Worm (Caenorhabditis elegans) whole organism, L2 larva: Measurements from ENCODE around the gene ttbk-7.

Source experiments
- aly-2 ChIP-seq: fragments of 150-350 bp; optimal IDR thresholded peaks from 2 replicates; lab custom pipeline; 2014; ENCODE audit warnings: missing biosample characterization, missing genetic modification characterization
- ama-1 ChIP-seq: fragments of 150-350 bp; optimal IDR thresholded peaks from 2 replicates; lab custom pipeline; 2018; ENCODE audit warnings: inconsistent platforms
- ceh-16 ChIP-seq: fragments of 150-350 bp; optimal IDR thresholded peaks from 2 replicates; lab custom pipeline; 2014; ENCODE audit warnings: missing biosample characterization, missing genetic modification characterization
- ceh-82 ChIP-seq: fragments of 150-350 bp; optimal IDR thresholded peaks from 2 replicates; lab custom pipeline; 2014; ENCODE audit warnings: missing biosample characterization, missing genetic modification characterization
- lsy-2 ChIP-seq, 2 experiments: fragments of 150-350 bp in 1 of 2; sonication (generic microtip) in 1 of 2; optimal IDR thresholded peaks; 2 replicates each; lab custom pipeline; 2014 to 2017; ENCODE audit warnings: missing biosample characterization in 2 of 2, missing genetic modification characterization in 2 of 2
- nhr-237 ChIP-seq: fragments of 150-350 bp; optimal IDR thresholded peaks from 2 replicates; lab custom pipeline; 2014; ENCODE audit warnings: missing biosample characterization, missing genetic modification characterization
- unc-39 ChIP-seq: fragments of 150-350 bp; optimal IDR thresholded peaks from 2 replicates; lab custom pipeline; 2014; ENCODE audit warnings: missing biosample characterization, missing genetic modification characterization

- TF ChIP-seq nhr-237 (tag; lab: Kevin White, UChicago) (no peak), ama-1 (lab: Kevin White, UChicago) (no peak), unc-39 (tag; lab: Kevin White, UChicago) (no peak), lsy-2 (tag; optimal IDR thresholded peaks at IDR 0.05; lab: Kevin White, UChicago) (no peak), ceh-82 (tag; lab: Kevin White, UChicago) (no peak), aly-2 (tag; lab: Kevin White, UChicago) (no peak), ceh-16 (tag; lab: Kevin White, UChicago) (no peak)
Observed at ce11 chrV:12854766-12855165, 40.9 kb downstream of the ttbk-7 start, which contains the start of gene C44H9.7.
